Fruit fly (Drosophila melanogaster): ENCODE results near the gene CG7550.
A peak's percentile ranks its signal among the peaks of the same experiment; 100 is the strongest.

The CG7550 gene

dm6 chr3L:8157079-8157478 lies 32.7 kb upstream of the CG7550 start:
- TF ChIP-seq CG9705 (GFP tag; optimal IDR thresholded peaks at IDR 0.05) (no peak), psq (GFP tag; optimal IDR thresholded peaks at IDR 0.05) (peak; percentile 52), usp (GFP tag; optimal IDR thresholded peaks at IDR 0.05) (no peak), sage (GFP tag; optimal IDR thresholded peaks at IDR 0.05) (peak; percentile 51), rgr (GFP tag; optimal IDR thresholded peaks at IDR 0.05) (peak; percentile 71), Hr83 (GFP tag; optimal IDR thresholded peaks at IDR 0.05; ENCODE audit: poor library complexity, severe bottlenecking) (no peak), brk (GFP tag; optimal IDR thresholded peaks at IDR 0.05) (peak; percentile 19), pan (optimal IDR thresholded peaks at IDR 0.05) (no peak), sv (GFP tag; optimal IDR thresholded peaks at IDR 0.05) (no peak), Abd-B (GFP tag; optimal IDR thresholded peaks at IDR 0.05) (no peak), Vsx2 (GFP tag; optimal IDR thresholded peaks at IDR 0.05; ENCODE audit: partially characterized antibody) (no peak), GATAd (GFP tag; optimal IDR thresholded peaks at IDR 0.05) (no peak), h (GFP tag; optimal IDR thresholded peaks at IDR 0.05) (peak; percentile 79), N (GFP tag; optimal IDR thresholded peaks at IDR 0.05) (no peak), Hr78 (GFP tag; optimal IDR thresholded peaks at IDR 0.05) (no peak), tai (GFP tag; optimal IDR thresholded peaks at IDR 0.05) (peak; percentile 41), dl (GFP tag; optimal IDR thresholded peaks at IDR 0.05; ENCODE audit: insufficient read depth in 1 of 2, partially characterized antibody in 2 of 2) (no peak), Jra (GFP tag; optimal IDR thresholded peaks at IDR 0.05) (peak; percentile 5), Rel (GFP tag; optimal IDR thresholded peaks at IDR 0.05) (no peak), Rel (tag; optimal IDR thresholded peaks at IDR 0.05) (no peak), Sp1 (GFP tag; optimal IDR thresholded peaks at IDR 0.05) (peak; percentile 68), fru (GFP tag; optimal IDR thresholded peaks at IDR 0.05) (peak; percentile 78), Dif (GFP tag; optimal IDR thresholded peaks at IDR 0.05; ENCODE audit: partially characterized antibody) (no peak), Dfd (GFP tag; optimal IDR thresholded peaks at IDR 0.05) (no peak), OdsH (GFP tag; optimal IDR thresholded peaks at IDR 0.05) (peak; percentile 72), br (GFP tag; optimal IDR thresholded peaks at IDR 0.05) (peak; percentile 62), Myc (optimal IDR thresholded peaks at IDR 0.05) (no peak), Hnf4 (GFP tag; optimal IDR thresholded peaks at IDR 0.05) (no peak), dsf (GFP tag; optimal IDR thresholded peaks at IDR 0.05; ENCODE audit: borderline replicate concordance) (no peak), woc (GFP tag; optimal IDR thresholded peaks at IDR 0.05) (peak; percentile 56), dmrt93B (GFP tag; optimal IDR thresholded peaks at IDR 0.05) (peak; percentile 13), foxo (GFP tag; optimal IDR thresholded peaks at IDR 0.05) (peak in 1 of 2 experiments; percentile 67), ey (GFP tag; optimal IDR thresholded peaks at IDR 0.05) (peak; percentile 72), Mio (GFP tag; optimal IDR thresholded peaks at IDR 0.05) (no peak), lola (GFP tag; optimal IDR thresholded peaks at IDR 0.05) (no peak), jim (GFP tag; optimal IDR thresholded peaks at IDR 0.05) (no peak), CG32264 (GFP tag; optimal IDR thresholded peaks at IDR 0.05) (peak; percentile 12), CrebA (GFP tag; optimal IDR thresholded peaks at IDR 0.05; ENCODE audit: borderline replicate concordance) (no peak), HLH106 (tag; optimal IDR thresholded peaks at IDR 0.05) (peak; percentile 70)

DNA sequence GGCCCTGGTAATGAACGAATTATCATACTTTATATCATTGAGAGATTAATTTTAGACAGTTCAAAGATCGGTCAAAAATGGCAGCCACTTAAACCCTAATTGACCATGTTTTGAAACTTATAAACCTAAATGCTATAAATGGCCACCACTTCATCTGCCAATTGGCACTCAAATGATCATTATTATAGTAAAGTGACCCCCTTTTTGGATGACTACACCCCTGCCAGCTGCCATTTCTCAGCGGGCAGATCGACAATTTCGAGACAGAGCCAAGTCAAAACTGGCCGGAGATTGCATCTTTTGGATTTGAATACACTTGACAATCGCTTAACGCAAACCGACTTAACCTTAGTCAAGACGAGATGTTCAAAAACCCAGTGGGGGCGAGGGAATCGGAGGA lies 31.9 kb upstream of the CG7550 start:
- no peak for TF ChIP-seq usp (GFP tag; optimal IDR thresholded peaks at IDR 0.05)
- TF ChIP-seq Rel (GFP tag; optimal IDR thresholded peaks at IDR 0.05): no peak
- TF ChIP-seq Rel (tag; optimal IDR thresholded peaks at IDR 0.05): no peak
- peak; percentile 31 for TF ChIP-seq HLH106 (tag; optimal IDR thresholded peaks at IDR 0.05)
- TF ChIP-seq rgr (GFP tag; optimal IDR thresholded peaks at IDR 0.05): peak; percentile 49
- no peak for TF ChIP-seq N (GFP tag; optimal IDR thresholded peaks at IDR 0.05)
- peak; percentile 22 for TF ChIP-seq fru (GFP tag; optimal IDR thresholded peaks at IDR 0.05)
- peak; percentile 43 for TF ChIP-seq Sp1 (GFP tag; optimal IDR thresholded peaks at IDR 0.05)
- no peak for TF ChIP-seq tai (GFP tag; optimal IDR thresholded peaks at IDR 0.05)
- TF ChIP-seq Hnf4 (GFP tag; optimal IDR thresholded peaks at IDR 0.05): peak; percentile 6
- no peak for TF ChIP-seq Myc (optimal IDR thresholded peaks at IDR 0.05)
- TF ChIP-seq Abd-B (GFP tag; optimal IDR thresholded peaks at IDR 0.05): no peak
- no peak for TF ChIP-seq brk (GFP tag; optimal IDR thresholded peaks at IDR 0.05)
- peak; percentile 48 for TF ChIP-seq ey (GFP tag; optimal IDR thresholded peaks at IDR 0.05)
- TF ChIP-seq sv (GFP tag; optimal IDR thresholded peaks at IDR 0.05): no peak
- no peak for TF ChIP-seq lola (GFP tag; optimal IDR thresholded peaks at IDR 0.05)
- no peak for TF ChIP-seq dmrt93B (GFP tag; optimal IDR thresholded peaks at IDR 0.05)
- no peak for TF ChIP-seq dl (GFP tag; optimal IDR thresholded peaks at IDR 0.05; ENCODE audit: insufficient read depth in 1 of 2, partially characterized antibody in 2 of 2)
- TF ChIP-seq Vsx2 (GFP tag; optimal IDR thresholded peaks at IDR 0.05; ENCODE audit: partially characterized antibody): no peak
- peak; percentile 43 for TF ChIP-seq OdsH (GFP tag; optimal IDR thresholded peaks at IDR 0.05)
- TF ChIP-seq dsf (GFP tag; optimal IDR thresholded peaks at IDR 0.05; ENCODE audit: borderline replicate concordance): no peak
- no peak for TF ChIP-seq Mio (GFP tag; optimal IDR thresholded peaks at IDR 0.05)
- TF ChIP-seq CrebA (GFP tag; optimal IDR thresholded peaks at IDR 0.05; ENCODE audit: borderline replicate concordance): no peak
- TF ChIP-seq Dif (GFP tag; optimal IDR thresholded peaks at IDR 0.05; ENCODE audit: partially characterized antibody): no peak
- TF ChIP-seq pan (optimal IDR thresholded peaks at IDR 0.05): no peak
- no peak for TF ChIP-seq CG9705 (GFP tag; optimal IDR thresholded peaks at IDR 0.05)
- no peak for TF ChIP-seq Dfd (GFP tag; optimal IDR thresholded peaks at IDR 0.05)
- peak in 1 of 2 experiments; percentile 49 for TF ChIP-seq foxo (GFP tag; optimal IDR thresholded peaks at IDR 0.05)
- no peak for TF ChIP-seq sage (GFP tag; optimal IDR thresholded peaks at IDR 0.05)
- TF ChIP-seq br (GFP tag; optimal IDR thresholded peaks at IDR 0.05): peak; percentile 53
- TF ChIP-seq CG32264 (GFP tag; optimal IDR thresholded peaks at IDR 0.05): no peak
- TF ChIP-seq jim (GFP tag; optimal IDR thresholded peaks at IDR 0.05): no peak
- no peak for TF ChIP-seq GATAd (GFP tag; optimal IDR thresholded peaks at IDR 0.05)
- no peak for TF ChIP-seq woc (GFP tag; optimal IDR thresholded peaks at IDR 0.05)
- TF ChIP-seq Hr78 (GFP tag; optimal IDR thresholded peaks at IDR 0.05): no peak
- no peak for TF ChIP-seq psq (GFP tag; optimal IDR thresholded peaks at IDR 0.05)
- peak; percentile 48 for TF ChIP-seq h (GFP tag; optimal IDR thresholded peaks at IDR 0.05)
- no peak for TF ChIP-seq Jra (GFP tag; optimal IDR thresholded peaks at IDR 0.05)
- TF ChIP-seq Hr83 (GFP tag; optimal IDR thresholded peaks at IDR 0.05; ENCODE audit: poor library complexity, severe bottlenecking): no peak

Measured in whole organism, wandering third instar larva.